Worm (Caenorhabditis elegans) whole organism, mixed stage, embryonic: ENCODE results near the gene ptrg-1.

Experiments used
- blmp-1 ChIP-seq: fragments of 150-350 bp; optimal IDR thresholded peaks from 2 replicates; lab custom pipeline; 2014; ENCODE audit warnings: missing biosample characterization, missing genetic modification characterization
- ceh-83 ChIP-seq: fragments of 200-800 bp; sonication (Bioruptor generic); optimal IDR thresholded peaks from 2 replicates; lab custom pipeline; 2018; ENCODE audit warnings: mild to moderate bottlenecking, missing genetic modification characterization, missing compliant biosample characterization
- lin-13 ChIP-seq: fragments of 150-350 bp; optimal IDR thresholded peaks from 2 replicates; lab custom pipeline; 2014; ENCODE audit warnings: missing biosample characterization, missing genetic modification characterization
- lsy-2 ChIP-seq: fragments of 150-350 bp; optimal IDR thresholded peaks from 2 replicates; lab custom pipeline; 2014; ENCODE audit warnings: missing biosample characterization, missing genetic modification characterization
- mab-5 ChIP-seq: fragments of 150-350 bp; optimal IDR thresholded peaks from 2 replicates; lab custom pipeline; 2014; ENCODE audit warnings: missing biosample characterization, missing genetic modification characterization
- mep-1 ChIP-seq: fragments of 150-350 bp; optimal IDR thresholded peaks from 2 replicates; lab custom pipeline; 2017; ENCODE audit warnings: missing biosample characterization, missing genetic modification reagents, missing genetic modification characterization, inconsistent platforms
- nhr-237 ChIP-seq: fragments of 150-350 bp; optimal IDR thresholded peaks from 2 replicates; lab custom pipeline; 2014; ENCODE audit warnings: missing biosample characterization, missing genetic modification characterization
- nhr-28 ChIP-seq: fragments of 150-350 bp; optimal IDR thresholded peaks from 2 replicates; lab custom pipeline; 2014; ENCODE audit warnings: missing biosample characterization, missing genetic modification characterization
- pha-4 ChIP-seq: fragments of 150-350 bp; optimal IDR thresholded peaks from 2 replicates; lab custom pipeline; 2018; ENCODE audit warnings: missing biosample characterization, missing genetic modification reagents, missing genetic modification characterization
- snpc-4 ChIP-seq: fragments of 150-350 bp; optimal IDR thresholded peaks from 2 replicates; lab custom pipeline; 2014; ENCODE audit warnings: missing biosample characterization, missing genetic modification characterization
- tbx-8 ChIP-seq: fragments of 200-800 bp; sonication (Bioruptor generic); optimal IDR thresholded peaks from 2 replicates; lab custom pipeline; 2018; ENCODE audit warnings: mild to moderate bottlenecking, missing genetic modification characterization, moderate library complexity, missing compliant biosample characterization
- unc-62 ChIP-seq: fragments of 150-350 bp; optimal IDR thresholded peaks from 2 replicates; lab custom pipeline; 2014; ENCODE audit warnings: missing biosample characterization, missing genetic modification reagents, missing genetic modification characterization
- ztf-11 ChIP-seq: fragments of 150-350 bp; optimal IDR thresholded peaks from 2 replicates; lab custom pipeline; 2014; ENCODE audit warnings: missing biosample characterization, missing genetic modification characterization

DNA sequence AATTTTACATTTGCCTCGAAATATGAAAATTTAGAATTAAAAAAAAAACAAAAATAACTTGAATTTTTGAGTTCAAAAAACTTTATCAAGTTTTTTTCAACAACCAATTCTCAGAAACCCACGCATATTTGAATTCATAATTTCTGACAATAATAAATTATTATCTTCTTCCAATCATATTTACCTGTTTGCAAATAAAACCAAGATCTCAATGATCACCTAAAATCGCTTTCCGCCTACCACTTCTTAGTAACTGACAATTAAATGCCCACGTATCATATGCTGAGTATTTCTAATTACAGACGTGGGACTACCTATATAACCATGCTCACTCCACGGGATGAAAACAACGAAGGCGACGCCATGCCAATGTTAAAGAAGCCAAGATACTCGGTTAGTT, 32.5 kb downstream of the ptrg-1 start, which contains the start of gene pps-1:
- no peak for TF ChIP-seq lsy-2
- TF ChIP-seq unc-62 (GFP tag; lab: Kevin White, UChicago) = no peak
- TF ChIP-seq snpc-4 (tag; lab: Kevin White, UChicago) = no peak
- TF ChIP-seq lin-13 = no peak
- TF ChIP-seq pha-4 (tag; lab: Kevin White, UChicago) = no peak
- no peak for TF ChIP-seq ceh-83 (GFP tag; lab: Kevin White, UChicago)
- TF ChIP-seq ztf-11 = no peak
- no peak for TF ChIP-seq nhr-237
- no peak for TF ChIP-seq blmp-1 (tag; lab: Kevin White, UChicago)
- TF ChIP-seq nhr-28 (tag; lab: Kevin White, UChicago) = no peak
- no peak for TF ChIP-seq mep-1 (tag; lab: Kevin White, UChicago)
- no peak for TF ChIP-seq mab-5 (tag; lab: Kevin White, UChicago)
- TF ChIP-seq tbx-8 (GFP tag; lab: Kevin White, UChicago) = no peak
